Worm (Caenorhabditis elegans): Measurements from ENCODE around the gene F14F9.6.

F14F9.6 gene

DNA sequence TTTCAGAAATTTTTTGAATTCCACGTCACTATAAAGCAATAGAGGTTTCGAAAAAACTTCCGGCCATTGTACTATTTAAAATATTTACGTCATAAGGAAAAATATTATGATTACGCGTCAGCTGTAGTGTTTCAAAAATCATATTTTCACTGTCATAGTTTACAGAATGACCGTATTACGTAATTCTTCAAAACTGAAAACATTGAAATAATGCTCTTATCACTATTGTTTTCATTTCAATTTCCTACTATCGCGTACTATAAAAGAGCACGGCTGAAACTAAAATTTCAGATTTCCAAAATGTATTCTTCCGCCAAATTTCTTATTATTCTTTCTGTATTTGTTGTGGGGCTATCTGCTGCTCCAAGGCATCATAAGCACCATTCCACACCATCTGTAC is 1.8 kb downstream of the F14F9.6 start, which contains the start of gene F14F9.2:
Gene F14F9.2, plus strand, starts transcription at position 301 of the 400 bp plus-strand sequence.
- TF ChIP-seq unc-120 (tag; optimal IDR thresholded peaks at IDR 0.05; ENCODE audit: poor library complexity, severe bottlenecking), result no peak
- peak; percentile 73 for TF ChIP-seq zip-8 (tag; optimal IDR thresholded peaks at IDR 0.05)

ce11 chrV:5143785-5144184 is 2.5 kb downstream of the F14F9.6 start, which contains the start of gene srh-129:
srh-129 (minus strand) TSS chrV:5143885.
- TF ChIP-seq nhr-28 (tag; optimal IDR thresholded peaks at IDR 0.05), result no peak
- no peak for TF ChIP-seq ham-2 (GFP tag; optimal IDR thresholded peaks at IDR 0.05)
- no peak for TF ChIP-seq cnd-1 (tag; optimal IDR thresholded peaks at IDR 0.05)
- TF ChIP-seq drap-1 (GFP tag; optimal IDR thresholded peaks at IDR 0.05), result no peak

- no peak for TF ChIP-seq lin-32 (GFP tag; optimal IDR thresholded peaks at IDR 0.05)
- TF ChIP-seq nhr-12 (tag; optimal IDR thresholded peaks at IDR 0.05), result no peak
- no peak for TF ChIP-seq mab-5 (tag; optimal IDR thresholded peaks at IDR 0.05)
- TF ChIP-seq mep-1 (tag; optimal IDR thresholded peaks at IDR 0.05), result no peak
- no peak for TF ChIP-seq unc-39 (tag; optimal IDR thresholded peaks at IDR 0.05)
- TF ChIP-seq snpc-4 (tag; optimal IDR thresholded peaks at IDR 0.05), result no peak
- TF ChIP-seq nhr-2 (tag; optimal IDR thresholded peaks at IDR 0.05), result no peak
- TF ChIP-seq elt-3 (tag; optimal IDR thresholded peaks at IDR 0.05), result no peak
- TF ChIP-seq unc-62 (GFP tag; optimal IDR thresholded peaks at IDR 0.05), result no peak
- no peak for TF ChIP-seq nhr-76 (tag; optimal IDR thresholded peaks at IDR 0.05)
- no peak for TF ChIP-seq unc-120 (tag; optimal IDR thresholded peaks at IDR 0.05; ENCODE audit: poor library complexity, severe bottlenecking)
These were observed 8.4 kb downstream of the F14F9.6 start, which contains the start of gene F14F9.3 for ce11 chrV:5137919-5138318. F14F9.3 (plus strand) TSS chrV:5138219.

DNA sequence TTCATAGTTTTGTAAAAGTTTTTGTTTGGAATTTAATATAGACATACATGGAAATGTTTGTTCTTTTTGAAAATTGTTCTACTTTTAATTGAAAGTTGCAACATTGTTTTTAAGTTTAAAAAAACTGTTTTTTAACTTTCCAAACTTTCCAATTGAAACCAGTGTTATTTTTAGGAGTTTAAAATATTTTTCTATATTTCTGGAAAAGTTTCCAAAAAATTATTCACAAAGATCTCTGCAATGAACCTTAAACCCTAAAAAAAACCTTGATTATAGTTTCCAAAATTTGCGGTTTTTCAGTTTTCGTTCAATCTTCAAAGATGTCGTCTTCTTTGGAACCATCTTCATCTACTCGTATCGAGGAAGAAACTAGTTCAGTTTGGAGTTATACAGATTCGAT is 13.9 kb downstream of the F14F9.6 start, which contains the start of gene F14F9.4:
Gene F14F9.4, plus strand, starts transcription at position 301 of the 400 bp plus-strand sequence.
- TF ChIP-seq lin-32 (GFP tag; optimal IDR thresholded peaks at IDR 0.05), result no peak
- no peak for TF ChIP-seq ceh-39 (tag; optimal IDR thresholded peaks at IDR 0.05)
- TF ChIP-seq nhr-2 (tag; optimal IDR thresholded peaks at IDR 0.05), result no peak
- no peak for TF ChIP-seq M03D4.4 (tag; optimal IDR thresholded peaks at IDR 0.05)
- TF ChIP-seq nhr-237 (tag; optimal IDR thresholded peaks at IDR 0.05), result no peak
- no peak for TF ChIP-seq lin-13 (tag; optimal IDR thresholded peaks at IDR 0.05)
- no peak for TF ChIP-seq ham-2 (GFP tag; optimal IDR thresholded peaks at IDR 0.05)
- no peak for TF ChIP-seq mls-2 (tag; optimal IDR thresholded peaks at IDR 0.05)
- no peak for TF ChIP-seq mab-5 (tag; optimal IDR thresholded peaks at IDR 0.05)
- TF ChIP-seq nhr-12 (tag; optimal IDR thresholded peaks at IDR 0.05), result no peak
- no peak for TF ChIP-seq lsy-2 (tag; optimal IDR thresholded peaks at IDR 0.05)
- TF ChIP-seq ztf-11 (tag; optimal IDR thresholded peaks at IDR 0.05), result no peak
- TF ChIP-seq tbx-8 (GFP tag; optimal IDR thresholded peaks at IDR 0.05), result no peak
- no peak for TF ChIP-seq ces-1 (GFP tag; optimal IDR thresholded peaks at IDR 0.05)
- no peak for TF ChIP-seq sem-2 (GFP tag; optimal IDR thresholded peaks at IDR 0.05)
- no peak for TF ChIP-seq ceh-43 (GFP tag; optimal IDR thresholded peaks at IDR 0.05)
- no peak for TF ChIP-seq unc-120 (tag; optimal IDR thresholded peaks at IDR 0.05; ENCODE audit: poor library complexity, severe bottlenecking)
- TF ChIP-seq unc-39 (tag; optimal IDR thresholded peaks at IDR 0.05), result no peak
- TF ChIP-seq drap-1 (GFP tag; optimal IDR thresholded peaks at IDR 0.05), result no peak

ce11 chrV:5131380-5131779 is 14.9 kb downstream of the F14F9.6 start:
- TF ChIP-seq cnd-1 (tag; optimal IDR thresholded peaks at IDR 0.05) (no peak), ces-1 (GFP tag; optimal IDR thresholded peaks at IDR 0.05) (no peak), unc-120 (tag; optimal IDR thresholded peaks at IDR 0.05; ENCODE audit: poor library complexity, severe bottlenecking) (no peak), ztf-11 (tag; optimal IDR thresholded peaks at IDR 0.05) (no peak), unc-39 (tag; optimal IDR thresholded peaks at IDR 0.05) (no peak), flh-1 (GFP tag; optimal IDR thresholded peaks at IDR 0.05) (no peak), hlh-1 (tag; optimal IDR thresholded peaks at IDR 0.05) (no peak), ceh-43 (GFP tag; optimal IDR thresholded peaks at IDR 0.05) (no peak), blmp-1 (tag; optimal IDR thresholded peaks at IDR 0.05) (no peak), mep-1 (tag; optimal IDR thresholded peaks at IDR 0.05) (no peak), drap-1 (GFP tag; optimal IDR thresholded peaks at IDR 0.05) (no peak), tbx-8 (GFP tag; optimal IDR thresholded peaks at IDR 0.05) (no peak), snpc-4 (tag; optimal IDR thresholded peaks at IDR 0.05) (no peak), M03D4.4 (tag; optimal IDR thresholded peaks at IDR 0.05) (no peak), zip-8 (tag; optimal IDR thresholded peaks at IDR 0.05) (no peak), unc-62 (GFP tag; optimal IDR thresholded peaks at IDR 0.05) (no peak), elt-3 (tag; optimal IDR thresholded peaks at IDR 0.05) (no peak), mls-2 (tag; optimal IDR thresholded peaks at IDR 0.05) (no peak), nhr-12 (tag; optimal IDR thresholded peaks at IDR 0.05) (no peak), elt-1 (tag; optimal IDR thresholded peaks at IDR 0.05; ENCODE audit: borderline replicate concordance, insufficient read depth) (no peak)
